Fruit fly (Drosophila melanogaster) whole organism, embryonic: Measurements from ENCODE around the gene CG44090.

Experiments used
- CG10366 ChIP-seq: fragments of 200-800 bp; sonication (Bioruptor generic); IDR thresholded peaks from 2 replicates; pipeline ENCODE4 v1.3.6; 2022; ENCODE audit warnings: missing biosample characterization, missing genetic modification characterization
- CG10959 ChIP-seq: fragments of 200-800 bp; sonication (Bioruptor generic); IDR thresholded peaks from 2 replicates; pipeline ENCODE4 v1.3.6; 2022; ENCODE audit warnings: missing biosample characterization, missing genetic modification characterization
- CG11560 ChIP-seq: fragments of 200-800 bp; sonication (Bioruptor generic); IDR thresholded peaks from 3 replicates; pipeline ENCODE4 v1.3.6; 2022; ENCODE audit warnings: missing biosample characterization, missing genetic modification characterization
- CG12659 ChIP-seq: fragments of 200-800 bp; sonication (Bioruptor generic); optimal IDR thresholded peaks from 3 replicates; lab custom pipeline; 2017; ENCODE audit warnings: mild to moderate bottlenecking, missing biosample characterization, missing genetic modification reagents, missing genetic modification characterization
- CG12744 ChIP-seq: fragments of 200-800 bp; sonication (Bioruptor generic); optimal IDR thresholded peaks from 2 replicates; lab custom pipeline; 2016; ENCODE audit warnings: missing biosample characterization, missing genetic modification characterization
- CG13424 ChIP-seq: fragments of 200-800 bp; sonication (Bioruptor generic); optimal IDR thresholded peaks from 2 replicates; lab custom pipeline; 2019; ENCODE audit warnings: missing biosample characterization, mild to moderate bottlenecking, missing genetic modification characterization, moderate library complexity
- CG13775 ChIP-seq: fragments of 200-800 bp; sonication (Bioruptor generic); optimal IDR thresholded peaks from 3 replicates; lab custom pipeline; 2017; ENCODE audit warnings: missing biosample characterization, mild to moderate bottlenecking, missing genetic modification characterization
- CG15601 ChIP-seq: fragments of 200-800 bp; sonication (Bioruptor generic); optimal IDR thresholded peaks from 3 replicates; lab custom pipeline; 2019; ENCODE audit warnings: missing biosample characterization, mild to moderate bottlenecking, missing genetic modification characterization, moderate library complexity
- CG17361 ChIP-seq: fragments of 200-800 bp; sonication (Bioruptor generic); IDR thresholded peaks from 3 replicates; pipeline ENCODE4 v1.3.6; 2022; ENCODE audit warnings: missing biosample characterization, missing genetic modification characterization
- CG17568 ChIP-seq: fragments of 200-800 bp; sonication (Bioruptor generic); optimal IDR thresholded peaks from 2 replicates; lab custom pipeline; 2018; ENCODE audit warnings: missing biosample characterization, mild to moderate bottlenecking, missing genetic modification characterization, moderate library complexity
- CG18011 ChIP-seq: fragments of 200-800 bp; sonication (Bioruptor generic); optimal IDR thresholded peaks from 2 replicates; lab custom pipeline; 2017; ENCODE audit warnings: missing biosample characterization, missing genetic modification characterization, mild to moderate bottlenecking, moderate library complexity, missing genotype
- CG2678 ChIP-seq: fragments of 200-800 bp; sonication (Bioruptor generic); optimal IDR thresholded peaks from 3 replicates; lab custom pipeline; 2019; ENCODE audit warnings: missing biosample characterization, mild to moderate bottlenecking, missing genetic modification characterization, moderate library complexity
- CG2889 ChIP-seq: fragments of 200-800 bp; sonication (Bioruptor generic); IDR thresholded peaks from 3 replicates; pipeline ENCODE4 v1.3.6; 2022; ENCODE audit warnings: missing biosample characterization, missing genetic modification characterization
- CG3281 ChIP-seq: fragments of 200-800 bp; sonication (Bioruptor generic); optimal IDR thresholded peaks from 3 replicates; lab custom pipeline; 2017; ENCODE audit warnings: missing biosample characterization, mild to moderate bottlenecking, missing genetic modification characterization
- CG8478 ChIP-seq: fragments of >200 bp; optimal IDR thresholded peaks from 2 replicates; lab custom pipeline; 2018
- CG8924 ChIP-seq: fragments of 200-800 bp; optimal IDR thresholded peaks from 3 replicates; lab custom pipeline; 2019; ENCODE audit warnings: missing biosample characterization, mild to moderate bottlenecking, missing genetic modification characterization, moderate library complexity
- CTCF ChIP-seq: fragments of 200-800 bp; sonication (Bioruptor generic); optimal IDR thresholded peaks from 2 replicates; lab custom pipeline; 2017; ENCODE audit warnings: missing biosample characterization, mild to moderate bottlenecking, missing genetic modification characterization, moderate library complexity
- Doc3 ChIP-seq: fragments of 200-800 bp; sonication (Bioruptor generic); IDR thresholded peaks from 3 replicates; pipeline ENCODE4 v1.3.6; 2022; ENCODE audit warnings: missing biosample characterization, missing genetic modification characterization; ENCODE audit not compliant: partially characterized antibody
- E2f1 ChIP-seq: fragments of 200-800 bp; sonication (Bioruptor generic); IDR thresholded peaks from 2 replicates; pipeline ENCODE4 v1.3.6; 2022; ENCODE audit warnings: missing biosample characterization, missing genetic modification characterization
- Elba2 ChIP-seq: fragments of 200-800 bp; sonication (Bioruptor generic); optimal IDR thresholded peaks from 3 replicates; lab custom pipeline; 2016; ENCODE audit warnings: missing biosample characterization, missing genetic modification characterization
- Gug ChIP-seq: fragments of 200-800 bp; sonication (Bioruptor generic); IDR thresholded peaks from 4 replicates; pipeline ENCODE4 v1.3.6; 2022; ENCODE audit warnings: missing biosample characterization, missing genetic modification characterization
- Hmx ChIP-seq: fragments of 200-800 bp; sonication (Bioruptor generic); optimal IDR thresholded peaks from 2 replicates; lab custom pipeline; 2016; ENCODE audit warnings: missing biosample characterization, missing genetic modification characterization
- Med ChIP-seq: fragments of 200-800 bp; sonication (Bioruptor generic); peaks from one replicate; lab custom pipeline; 2016; ENCODE audit warnings: missing biosample characterization, missing genetic modification characterization, mild to moderate bottlenecking, inconsistent platforms, moderate library complexity
- Rx ChIP-seq: fragments of 200-800 bp; sonication (Bioruptor generic); IDR thresholded peaks from 2 replicates; pipeline ENCODE4 v1.3.6; 2022; ENCODE audit warnings: missing biosample characterization, missing genetic modification characterization
- Sin3A ChIP-seq: fragments of >200 bp; optimal IDR thresholded peaks from 2 replicates; lab custom pipeline; 2018
- TFAM ChIP-seq: fragments of 200-800 bp; sonication (Bioruptor generic); optimal IDR thresholded peaks from 2 replicates; lab custom pipeline; 2017; ENCODE audit warnings: missing biosample characterization, missing genetic modification characterization, inconsistent platforms
- Usf ChIP-seq: fragments of 200-800 bp; sonication (Bioruptor generic); optimal IDR thresholded peaks from 2 replicates; lab custom pipeline; 2017; ENCODE audit warnings: missing genotype, missing biosample characterization, missing genetic modification characterization
- aop ChIP-seq: fragments of 200-800 bp; sonication (Bioruptor generic); IDR thresholded peaks from 2 replicates; pipeline ENCODE4 v1.3.6; 2022; ENCODE audit warnings: missing biosample characterization, missing genetic modification characterization
- bigmax ChIP-seq: fragments of 200-800 bp; sonication (Bioruptor generic); optimal IDR thresholded peaks from 2 replicates; lab custom pipeline; 2018; ENCODE audit warnings: missing biosample characterization, mild to moderate bottlenecking, missing genetic modification characterization
- crp ChIP-seq, 2 experiments: fragments of 200-800 bp; sonication (Bioruptor generic); optimal IDR thresholded peaks; 2 replicates in 1 of 2; 3 replicates in 1 of 2; lab custom pipeline; 2017; ENCODE audit warnings: missing biosample characterization in 2 of 2, missing genetic modification characterization in 2 of 2, mild to moderate bottlenecking in 1 of 2, moderate library complexity in 1 of 2
- dpn ChIP-seq, 2 experiments: fragments of 200-800 bp; sonication (Bioruptor generic); optimal IDR thresholded peaks; 3 replicates each; lab custom pipeline; 2016; ENCODE audit warnings: missing biosample characterization in 2 of 2, missing genetic modification characterization in 2 of 2
- dysf ChIP-seq: fragments of 200-800 bp; sonication (Bioruptor generic); IDR thresholded peaks from 3 replicates; pipeline ENCODE4 v1.3.6; 2022; ENCODE audit warnings: missing biosample characterization, missing genetic modification characterization
- ewg ChIP-seq: fragments of 200-800 bp; sonication (Bioruptor generic); optimal IDR thresholded peaks from 3 replicates; lab custom pipeline; 2017; ENCODE audit warnings: mild to moderate bottlenecking, missing biosample characterization, missing genetic modification reagents, missing genetic modification characterization
- fd96Cb ChIP-seq: fragments of 200-800 bp; sonication (Bioruptor generic); optimal IDR thresholded peaks from 2 replicates; lab custom pipeline; 2018; ENCODE audit warnings: missing biosample characterization, mild to moderate bottlenecking, missing genetic modification characterization, moderate library complexity
- fru ChIP-seq: fragments of >200 bp; optimal IDR thresholded peaks from 2 replicates; lab custom pipeline; 2017
- ftz-f1 ChIP-seq: fragments of 200-800 bp; sonication (Bioruptor generic); optimal IDR thresholded peaks from 2 replicates; lab custom pipeline; 2016; ENCODE audit warnings: missing biosample characterization, missing genetic modification characterization
- gro ChIP-seq: fragments of 200-800 bp; sonication (Bioruptor generic); optimal IDR thresholded peaks from 2 replicates; lab custom pipeline; 2016; ENCODE audit warnings: missing biosample characterization, missing genetic modification characterization
- h ChIP-seq: fragments of >200 bp; optimal IDR thresholded peaks from 2 replicates; lab custom pipeline; 2017
- mld ChIP-seq: fragments of 200-800 bp; sonication (Bioruptor generic); IDR thresholded peaks from 3 replicates; pipeline ENCODE4 v1.3.6; 2022; ENCODE audit warnings: missing biosample characterization, missing genetic modification characterization; ENCODE audit not compliant: partially characterized antibody
- nau ChIP-seq: fragments of 200-800 bp; sonication (Bioruptor generic); optimal IDR thresholded peaks from 3 replicates; lab custom pipeline; 2017; ENCODE audit warnings: missing biosample characterization, mild to moderate bottlenecking, missing genetic modification characterization, missing genetic modification reagents
- odd ChIP-seq: fragments of 200-800 bp; sonication (Bioruptor generic); optimal IDR thresholded peaks from 2 replicates; lab custom pipeline; 2017; ENCODE audit warnings: missing biosample characterization, mild to moderate bottlenecking, missing genetic modification characterization
- onecut ChIP-seq: fragments of 200-800 bp; sonication (Bioruptor generic); IDR thresholded peaks from 2 replicates; pipeline ENCODE4 v1.3.6; 2022; ENCODE audit warnings: missing biosample characterization, missing genetic modification characterization
- pros ChIP-seq: fragments of 200-800 bp; sonication (Bioruptor generic); optimal IDR thresholded peaks from 3 replicates; lab custom pipeline; 2019; ENCODE audit warnings: missing biosample characterization, mild to moderate bottlenecking, missing genetic modification characterization, moderate library complexity
- salm ChIP-seq: fragments of 200-800 bp; sonication (Bioruptor generic); optimal IDR thresholded peaks from 2 replicates; lab custom pipeline; 2018; ENCODE audit warnings: missing biosample characterization, mild to moderate bottlenecking, missing genetic modification characterization
- slp2 ChIP-seq: fragments of 200-800 bp; sonication (Bioruptor generic); optimal IDR thresholded peaks from 2 replicates; lab custom pipeline; 2016; ENCODE audit warnings: missing biosample characterization, missing genetic modification characterization
- sob ChIP-seq: fragments of 200-800 bp; sonication (Bioruptor generic); IDR thresholded peaks from 2 replicates; pipeline ENCODE4 v1.3.6; 2022; ENCODE audit warnings: missing biosample characterization, missing genetic modification characterization
- sqz ChIP-seq: fragments of 200-800 bp; sonication (Bioruptor generic); optimal IDR thresholded peaks from 3 replicates; lab custom pipeline; 2018; ENCODE audit warnings: missing biosample characterization, mild to moderate bottlenecking, missing genetic modification characterization
- ssp ChIP-seq: fragments of 200-800 bp; sonication (Bioruptor generic); IDR thresholded peaks from 2 replicates; pipeline ENCODE4 v1.3.6; 2022; ENCODE audit warnings: missing biosample characterization, missing genetic modification characterization
- sug ChIP-seq: fragments of 200-800 bp; optimal IDR thresholded peaks from 2 replicates; lab custom pipeline; 2019; ENCODE audit warnings: missing biosample characterization, mild to moderate bottlenecking, missing genetic modification characterization, moderate library complexity
- trh ChIP-seq: fragments of 200-800 bp; sonication (Bioruptor generic); optimal IDR thresholded peaks from 2 replicates; lab custom pipeline; 2016; ENCODE audit warnings: missing biosample characterization, missing genetic modification characterization
- tx ChIP-seq: fragments of 200-800 bp; sonication (Bioruptor generic); optimal IDR thresholded peaks from 2 replicates; lab custom pipeline; 2016; ENCODE audit warnings: missing biosample characterization, missing genetic modification characterization
- unpg ChIP-seq: fragments of 200-800 bp; sonication (Bioruptor generic); optimal IDR thresholded peaks from 3 replicates; lab custom pipeline; 2018; ENCODE audit warnings: missing biosample characterization, mild to moderate bottlenecking, missing genetic modification characterization, moderate library complexity
- vvl ChIP-seq: fragments of 200-800 bp; sonication (Bioruptor generic); IDR thresholded peaks from 2 replicates; pipeline ENCODE4 v1.3.6; 2022; ENCODE audit warnings: missing biosample characterization, missing genetic modification characterization

The CG44090 gene

dm6 chr3R:17402434-17402833 lies 31.8 kb downstream of the CG44090 start, which contains the start of gene Sur-8 (continued):
- peak; percentile 12 for TF ChIP-seq odd (GFP tag; lab: Kevin White, UChicago)
- no peak for TF ChIP-seq crp (GFP tag; optimal IDR thresholded peaks at IDR 0.05; lab: Kevin White, UChicago)
- no peak for TF ChIP-seq CG17568 (GFP tag; lab: Kevin White, UChicago)
- peak; percentile 38 for TF ChIP-seq ftz-f1 (GFP tag; lab: Kevin White, UChicago)
- no peak for TF ChIP-seq Sin3A (lab: Kevin White, UChicago)
- TF ChIP-seq ewg (GFP tag; lab: Kevin White, UChicago): peak; percentile 99
- TF ChIP-seq h (lab: Kevin White, UChicago): no peak
- TF ChIP-seq Gug: peak; percentile 62; the same call in 2 of the 4 replicates
- TF ChIP-seq mld (GFP tag; lab: Robert Waterston, UW): peak; percentile 11; the same call in 1 of the 3 replicates
- no peak for TF ChIP-seq CG2889
- TF ChIP-seq CG12744 (GFP tag; lab: Kevin White, UChicago): peak; percentile 45
- TF ChIP-seq CG3281 (GFP tag; lab: Kevin White, UChicago): peak; percentile 21
- no peak for TF ChIP-seq salm (tag; lab: Kevin White, UChicago)
- TF ChIP-seq sqz: no peak
- peak; percentile 0 for TF ChIP-seq CG13424
- peak; percentile 53 for TF ChIP-seq sug (tag; lab: Kevin White, UChicago)
- TF ChIP-seq Hmx (GFP tag; lab: Kevin White, UChicago): no peak
- no peak for TF ChIP-seq Doc3 (GFP tag; lab: Robert Waterston, UW)
- peak; percentile 98 for TF ChIP-seq CTCF (GFP tag; lab: Kevin White, UChicago)
- peak; percentile 67 for TF ChIP-seq sob (GFP tag; lab: Robert Waterston, UW)
- TF ChIP-seq tx: peak; percentile 35
- TF ChIP-seq E2f1 (GFP tag; lab: Robert Waterston, UW): peak; percentile 68
- peak; percentile 65 for TF ChIP-seq CG12659 (GFP tag; lab: Kevin White, UChicago)
- peak; percentile 72 to 77 for TF ChIP-seq dpn (GFP tag; optimal IDR thresholded peaks at IDR 0.05; lab: Kevin White, UChicago)
- peak; percentile 1 for TF ChIP-seq fd96Cb (tag; lab: Kevin White, UChicago)
- TF ChIP-seq Usf (GFP tag; lab: Kevin White, UChicago): no peak
- no peak for TF ChIP-seq fru
- TF ChIP-seq CG8478 (lab: Kevin White, UChicago): no peak
- 0 out of 2 replicates have a peak, but pooled peaks have one; percentile 14 for TF ChIP-seq aop
- peak; percentile 99 for TF ChIP-seq Med (GFP tag; lab: Kevin White, UChicago)
- TF ChIP-seq bigmax (GFP tag; lab: Kevin White, UChicago): no peak
- TF ChIP-seq slp2 (GFP tag; lab: Kevin White, UChicago): peak; percentile 44
- TF ChIP-seq vvl (GFP tag; lab: Robert Waterston, UW): peak; percentile 76; the same call in 1 of the 2 replicates
- TF ChIP-seq CG15601 (tag; lab: Kevin White, UChicago): no peak
- TF ChIP-seq CG17361: peak; percentile 65; the same call in 2 of the 3 replicates
- peak; percentile 30 for TF ChIP-seq nau (GFP tag; lab: Kevin White, UChicago)
- TF ChIP-seq TFAM (GFP tag; lab: Kevin White, UChicago): no peak
- no peak for TF ChIP-seq gro (GFP tag; lab: Kevin White, UChicago)
- peak; percentile 68 for TF ChIP-seq CG10366 (GFP tag; lab: Robert Waterston, UW)
- no peak for TF ChIP-seq Elba2 (GFP tag; lab: Kevin White, UChicago)
- TF ChIP-seq trh (GFP tag; lab: Kevin White, UChicago): no peak
- TF ChIP-seq ssp (GFP tag; lab: Robert Waterston, UW): peak; percentile 53; the same call in 1 of the 2 replicates
- TF ChIP-seq Rx (GFP tag; lab: Robert Waterston, UW): peak; percentile 70
- TF ChIP-seq onecut: peak; percentile 73
- TF ChIP-seq CG10959 (GFP tag; lab: Robert Waterston, UW): peak; percentile 29; the same call in 1 of the 2 replicates
- peak; percentile 48 for TF ChIP-seq CG2678
- peak; percentile 25 for TF ChIP-seq CG18011 (GFP tag; lab: Kevin White, UChicago)
- no peak for TF ChIP-seq CG8924 (tag; lab: Kevin White, UChicago)
- TF ChIP-seq CG11560 (tag; lab: Robert Waterston, UW): 0 out of 3 replicates have a peak, but pooled peaks have one; percentile 39
- peak; percentile 76 for TF ChIP-seq dysf (GFP tag; lab: Robert Waterston, UW)
- TF ChIP-seq pros: no peak
- TF ChIP-seq CG13775: peak; percentile 30
- TF ChIP-seq unpg (GFP tag; lab: Kevin White, UChicago): no peak
